Fruit fly (Drosophila melanogaster) whole organism, embryonic: ENCODE data around the gene hiro.

Experiments used
- Atf6 ChIP-seq: fragments of 200-800 bp; sonication (Bioruptor generic); IDR thresholded peaks from 2 replicates; pipeline ENCODE4 v1.3.6; 2022; ENCODE audit warnings: missing biosample characterization, missing genetic modification characterization
- Blimp-1 ChIP-seq: fragments of 200-800 bp; sonication (Bioruptor generic); optimal IDR thresholded peaks from 3 replicates; lab custom pipeline; 2018; ENCODE audit warnings: missing biosample characterization, missing genetic modification characterization, mild to moderate bottlenecking, moderate library complexity, missing genetic modification reagents
- CG10267 ChIP-seq: fragments of 200-800 bp; sonication (Bioruptor generic); optimal IDR thresholded peaks from 2 replicates; lab custom pipeline; 2018; ENCODE audit warnings: missing biosample characterization, mild to moderate bottlenecking, missing genetic modification characterization, moderate library complexity
- CG12071 ChIP-seq: fragments of 200-800 bp; sonication (Bioruptor generic); optimal IDR thresholded peaks from 3 replicates; lab custom pipeline; 2018; ENCODE audit warnings: missing biosample characterization, mild to moderate bottlenecking, missing genetic modification characterization
- CG12155 ChIP-seq: fragments of 200-800 bp; sonication (Bioruptor generic); optimal IDR thresholded peaks from 3 replicates; lab custom pipeline; 2016; ENCODE audit warnings: missing biosample characterization, missing genetic modification characterization
- CG12659 ChIP-seq: fragments of 200-800 bp; sonication (Bioruptor generic); optimal IDR thresholded peaks from 3 replicates; lab custom pipeline; 2017; ENCODE audit warnings: mild to moderate bottlenecking, missing biosample characterization, missing genetic modification reagents, missing genetic modification characterization
- CG13894 ChIP-seq: fragments of 200-800 bp; sonication (Bioruptor generic); optimal IDR thresholded peaks from 3 replicates; lab custom pipeline; 2018; ENCODE audit warnings: missing biosample characterization, mild to moderate bottlenecking, missing genetic modification characterization, moderate library complexity
- CG15479 ChIP-seq: fragments of 200-800 bp; sonication (Bioruptor generic); optimal IDR thresholded peaks from 3 replicates; lab custom pipeline; 2019; ENCODE audit warnings: missing biosample characterization, mild to moderate bottlenecking, missing genetic modification characterization, moderate library complexity
- CG15514 ChIP-seq: fragments of 200-800 bp; sonication (Bioruptor generic); optimal IDR thresholded peaks from 3 replicates; lab custom pipeline; 2017; ENCODE audit warnings: missing biosample characterization, missing genetic modification characterization, mild to moderate bottlenecking, moderate library complexity, missing genetic modification reagents
- CG17829 ChIP-seq: fragments of 200-800 bp; optimal IDR thresholded peaks from 2 replicates; lab custom pipeline; 2019; ENCODE audit warnings: missing biosample characterization, mild to moderate bottlenecking, missing genetic modification characterization, moderate library complexity
- CG18011 ChIP-seq: fragments of 200-800 bp; sonication (Bioruptor generic); optimal IDR thresholded peaks from 2 replicates; lab custom pipeline; 2017; ENCODE audit warnings: missing biosample characterization, missing genetic modification characterization, mild to moderate bottlenecking, moderate library complexity, missing genotype
- CG2678 ChIP-seq: fragments of 200-800 bp; sonication (Bioruptor generic); optimal IDR thresholded peaks from 3 replicates; lab custom pipeline; 2019; ENCODE audit warnings: missing biosample characterization, mild to moderate bottlenecking, missing genetic modification characterization, moderate library complexity
- CG3163 ChIP-seq: fragments of 200-800 bp; sonication (Bioruptor generic); optimal IDR thresholded peaks from 3 replicates; lab custom pipeline; 2016; ENCODE audit warnings: missing biosample characterization, missing genetic modification characterization
- CG34224 ChIP-seq: fragments of 200-800 bp; sonication (Bioruptor generic); IDR thresholded peaks from 3 replicates; pipeline ENCODE4 v1.3.6; 2022; ENCODE audit warnings: missing biosample characterization, missing genetic modification characterization; ENCODE audit not compliant: partially characterized antibody
- CG4328 ChIP-seq: fragments of 200-800 bp; sonication (Bioruptor generic); optimal IDR thresholded peaks from 3 replicates; lab custom pipeline; 2017; ENCODE audit warnings: missing biosample characterization, missing genetic modification reagents, missing genetic modification characterization
- CG4424 ChIP-seq: fragments of 200-800 bp; sonication (Bioruptor generic); optimal IDR thresholded peaks from 3 replicates; lab custom pipeline; 2016; ENCODE audit warnings: missing biosample characterization, missing genetic modification characterization
- CG5180 ChIP-seq: fragments of 200-800 bp; sonication (Bioruptor generic); optimal IDR thresholded peaks from 3 replicates; lab custom pipeline; 2017; ENCODE audit warnings: missing biosample characterization, missing genetic modification characterization, mild to moderate bottlenecking, moderate library complexity, missing genetic modification reagents
- CG6854 ChIP-seq: fragments of 200-800 bp; sonication (Bioruptor generic); optimal IDR thresholded peaks from 3 replicates; lab custom pipeline; 2017; ENCODE audit warnings: missing biosample characterization, mild to moderate bottlenecking, missing genetic modification characterization
- CG7556 ChIP-seq: fragments of 200-800 bp; sonication (Bioruptor generic); optimal IDR thresholded peaks from 2 replicates; lab custom pipeline; 2017; ENCODE audit warnings: missing biosample characterization, mild to moderate bottlenecking, missing genetic modification characterization
- CG7963 ChIP-seq: fragments of 200-800 bp; sonication (Bioruptor generic); IDR thresholded peaks from 3 replicates; pipeline ENCODE4 v1.3.6; 2022; ENCODE audit warnings: missing biosample characterization, missing genetic modification characterization; ENCODE audit not compliant: partially characterized antibody
- CG9215 ChIP-seq: fragments of 200-800 bp; sonication (Bioruptor generic); IDR thresholded peaks from 2 replicates; pipeline ENCODE4 v1.3.6; 2022; ENCODE audit warnings: missing biosample characterization, missing genetic modification characterization
- Camta ChIP-seq: fragments of 200-800 bp; sonication (Bioruptor generic); optimal IDR thresholded peaks from 2 replicates; lab custom pipeline; 2016; ENCODE audit warnings: missing biosample characterization, missing genetic modification characterization
- Doc2 ChIP-seq: fragments of 200-800 bp; sonication (Bioruptor generic); IDR thresholded peaks from 2 replicates; pipeline ENCODE4 v1.3.6; 2022; ENCODE audit warnings: missing biosample characterization, missing genetic modification characterization
- Drgx ChIP-seq: fragments of 200-800 bp; sonication (Bioruptor generic); IDR thresholded peaks from 2 replicates; pipeline ENCODE4 v1.3.6; 2022; ENCODE audit warnings: missing biosample characterization, missing genetic modification characterization
- HLH3B ChIP-seq: fragments of 200-800 bp; sonication (Bioruptor generic); IDR thresholded peaks from 2 replicates; pipeline ENCODE4 v1.3.6; 2022; ENCODE audit warnings: missing biosample characterization, missing genetic modification characterization
- Kr ChIP-seq: fragments of 200-800 bp; sonication (Bioruptor generic); optimal IDR thresholded peaks from 2 replicates; lab custom pipeline; 2017; ENCODE audit warnings: missing biosample characterization, mild to moderate bottlenecking, missing genetic modification characterization
- MBD-R2 ChIP-seq: fragments of 200-800 bp; sonication (Bioruptor generic); IDR thresholded peaks from 2 replicates; pipeline ENCODE4 v1.3.6; 2022; ENCODE audit warnings: missing biosample characterization, missing genetic modification characterization
- Optix ChIP-seq: fragments of 200-800 bp; sonication (Bioruptor generic); IDR thresholded peaks from 3 replicates; pipeline ENCODE4 v1.3.6; 2022; ENCODE audit warnings: missing biosample characterization, missing genetic modification characterization
- PHDP ChIP-seq: fragments of 200-800 bp; sonication (Bioruptor generic); optimal IDR thresholded peaks from 3 replicates; lab custom pipeline; 2018; ENCODE audit warnings: missing biosample characterization, mild to moderate bottlenecking, missing genetic modification characterization, moderate library complexity
- Poxn ChIP-seq: fragments of 200-800 bp; sonication (Bioruptor generic); IDR thresholded peaks from 2 replicates; pipeline ENCODE4 v1.3.6; 2022; ENCODE audit warnings: missing biosample characterization, missing genetic modification characterization
- YL-1 ChIP-seq: fragments of 200-800 bp; sonication (Bioruptor generic); optimal IDR thresholded peaks from 3 replicates; lab custom pipeline; 2017; ENCODE audit warnings: missing biosample characterization, mild to moderate bottlenecking, missing genetic modification characterization
- aop ChIP-seq: fragments of 200-800 bp; sonication (Bioruptor generic); IDR thresholded peaks from 2 replicates; pipeline ENCODE4 v1.3.6; 2022; ENCODE audit warnings: missing biosample characterization, missing genetic modification characterization
- crol ChIP-seq: fragments of 200-800 bp; sonication (Bioruptor generic); IDR thresholded peaks from 2 replicates; pipeline ENCODE4 v1.3.6; 2022; ENCODE audit warnings: missing biosample characterization, missing genetic modification characterization
- da ChIP-seq: fragments of 200-800 bp; sonication (Bioruptor generic); optimal IDR thresholded peaks from 2 replicates; lab custom pipeline; 2016; ENCODE audit warnings: missing biosample characterization, missing genetic modification characterization
- disco-r ChIP-seq: fragments of 200-800 bp; sonication (Bioruptor generic); optimal IDR thresholded peaks from 2 replicates; lab custom pipeline; 2016; ENCODE audit warnings: missing biosample characterization, missing genetic modification characterization
- dmrt11E ChIP-seq: fragments of 200-800 bp; sonication (Bioruptor generic); optimal IDR thresholded peaks from 3 replicates; lab custom pipeline; 2018; ENCODE audit warnings: missing biosample characterization, mild to moderate bottlenecking, missing genetic modification characterization, moderate library complexity
- gcm ChIP-seq: fragments of 200-800 bp; sonication (Bioruptor generic); optimal IDR thresholded peaks from 2 replicates; lab custom pipeline; 2019; ENCODE audit warnings: missing biosample characterization, mild to moderate bottlenecking, missing genetic modification characterization, moderate library complexity
- insv ChIP-seq, 2 experiments: fragments of 200-800 bp; sonication (Bioruptor generic); optimal IDR thresholded peaks; 3 replicates each; lab custom pipeline; 2016 to 2018; ENCODE audit warnings: missing biosample characterization in 2 of 2, missing genetic modification characterization in 2 of 2
- nerfin-1 ChIP-seq: fragments of 200-800 bp; sonication (Bioruptor generic); optimal IDR thresholded peaks from 3 replicates; lab custom pipeline; 2019; ENCODE audit warnings: missing biosample characterization, mild to moderate bottlenecking, missing genetic modification characterization, moderate library complexity
- otp ChIP-seq: fragments of 200-800 bp; sonication (Bioruptor generic); IDR thresholded peaks from 3 replicates; pipeline ENCODE4, ENCODE4 v1.3.6; 2022; ENCODE audit warnings: missing biosample characterization, missing genetic modification characterization
- pnt ChIP-seq: fragments of 200-800 bp; sonication (Bioruptor generic); optimal IDR thresholded peaks from 3 replicates; lab custom pipeline; 2016; ENCODE audit warnings: missing biosample characterization, missing genetic modification characterization
- rib ChIP-seq: fragments of 200-800 bp; sonication (Bioruptor generic); IDR thresholded peaks from 2 replicates; pipeline ENCODE4 v1.3.6; 2022; ENCODE audit warnings: missing biosample characterization, missing genetic modification characterization
- sens ChIP-seq: fragments of 200-800 bp; sonication (Bioruptor generic); peaks from one replicate; lab custom pipeline; 2016; ENCODE audit warnings: missing biosample characterization, missing genetic modification characterization
- tll ChIP-seq, 2 experiments: fragments of 200-800 bp in 1 of 2; fragments of >200 bp in 1 of 2; sonication (Bioruptor generic) in 1 of 2; optimal IDR thresholded peaks; 2 replicates each; lab custom pipeline; 2017 to 2019; ENCODE audit warnings: missing biosample characterization in 2 of 2, missing genetic modification characterization in 2 of 2, mild to moderate bottlenecking in 1 of 2, moderate library complexity in 1 of 2
- ttk ChIP-seq: fragments of 200-800 bp; sonication (Bioruptor generic); IDR thresholded peaks from 2 replicates; pipeline ENCODE4 v2.1.2; 2022; ENCODE audit warnings: missing biosample characterization, missing genetic modification characterization
- zen2 ChIP-seq: fragments of 200-800 bp; sonication (Bioruptor generic); IDR thresholded peaks from 3 replicates; pipeline ENCODE4 v1.3.6; 2022; ENCODE audit warnings: missing biosample characterization, missing genetic modification characterization; ENCODE audit not compliant: partially characterized antibody

Gene hiro

DNA sequence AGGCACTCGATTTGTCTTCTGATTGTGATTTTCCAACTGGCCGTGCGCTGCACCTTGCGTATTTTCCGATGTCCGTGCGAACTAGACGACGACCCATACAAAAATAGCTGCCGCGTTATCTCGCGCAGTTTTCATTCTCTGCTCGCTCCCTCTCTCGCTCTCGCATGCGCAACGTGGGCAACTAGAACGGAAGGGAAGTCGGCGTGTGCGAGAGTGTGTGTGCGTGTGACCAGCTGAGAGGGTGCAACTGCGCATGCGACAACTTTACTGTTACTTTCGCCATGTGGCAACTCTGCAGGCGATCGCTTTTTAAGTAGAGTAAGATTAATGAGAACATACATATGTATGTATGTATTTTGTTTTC lies 2.3 kb downstream of the hiro start, which contains the start of gene ebd1 (continued):
- no peak for TF ChIP-seq pnt
- no peak for TF ChIP-seq Camta (GFP tag; lab: Kevin White, UChicago)
- TF ChIP-seq CG6854 (GFP tag; lab: Kevin White, UChicago) = no peak
- TF ChIP-seq MBD-R2 (GFP tag; lab: Robert Waterston, UW) = no peak
- peak; percentile 6 for TF ChIP-seq gcm (GFP tag; lab: Kevin White, UChicago)
- TF ChIP-seq CG34224 (GFP tag; lab: Robert Waterston, UW) = 0 out of 3 replicates have a peak, but pooled peaks have one; percentile 16
- no peak for TF ChIP-seq disco-r
- peak; percentile 95 for TF ChIP-seq CG15479 (GFP tag; lab: Kevin White, UChicago)
- peak; percentile 70 for TF ChIP-seq YL-1
- TF ChIP-seq Poxn (GFP tag; lab: Robert Waterston, UW) = no peak
- TF ChIP-seq CG15514 (GFP tag; lab: Kevin White, UChicago) = peak; percentile 23
- no peak for TF ChIP-seq CG12155
- peak; percentile 2 for TF ChIP-seq CG12071
- no peak for TF ChIP-seq crol (GFP tag; lab: Robert Waterston, UW)
- TF ChIP-seq Drgx (GFP tag; lab: Robert Waterston, UW) = 0 out of 2 replicates have a peak, but pooled peaks have one; percentile 22
- TF ChIP-seq aop = peak; percentile 34; the same call in 1 of the 2 replicates
- TF ChIP-seq CG7963 (GFP tag; lab: Robert Waterston, UW) = 0 out of 3 replicates have a peak, but pooled peaks have one; percentile 29
- TF ChIP-seq CG2678 (tag; lab: Kevin White, UChicago) = no peak
- peak; percentile 4 for TF ChIP-seq CG4328 (GFP tag; lab: Kevin White, UChicago)
- no peak for TF ChIP-seq da (GFP tag; lab: Kevin White, UChicago)
- TF ChIP-seq CG3163 = peak; percentile 45
- no peak for TF ChIP-seq rib (GFP tag; lab: Robert Waterston, UW)
- TF ChIP-seq ttk (GFP tag; lab: Robert Waterston, UW) = peak; percentile 46; the same call in 1 of the 2 replicates
- TF ChIP-seq otp (GFP tag; lab: Robert Waterston, UW) = no peak
- TF ChIP-seq CG5180 (GFP tag; lab: Kevin White, UChicago) = no peak
- TF ChIP-seq CG13894 (tag; lab: Kevin White, UChicago) = peak; percentile 17
- peak; percentile 50 for TF ChIP-seq nerfin-1 (tag; lab: Kevin White, UChicago)
- TF ChIP-seq sens (GFP tag; lab: Kevin White, UChicago) = peak; percentile 34
- TF ChIP-seq Optix (GFP tag; lab: Robert Waterston, UW) = no peak
- TF ChIP-seq CG7556 (GFP tag; lab: Kevin White, UChicago) = no peak
- no peak for TF ChIP-seq dmrt11E
- no peak for TF ChIP-seq CG9215
- TF ChIP-seq CG12659 (GFP tag; lab: Kevin White, UChicago) = peak; percentile 7
- TF ChIP-seq Doc2 (GFP tag; lab: Robert Waterston, UW) = no peak
- no peak for TF ChIP-seq CG18011
- peak in 1 of 2 experiments; percentile 68 for TF ChIP-seq insv (GFP tag; optimal IDR thresholded peaks at IDR 0.05; lab: Kevin White, UChicago)
- no peak for TF ChIP-seq Atf6 (GFP tag; lab: Robert Waterston, UW)
- TF ChIP-seq zen2 (GFP tag; lab: Robert Waterston, UW) = 0 out of 3 replicates have a peak, but pooled peaks have one; percentile 6
- peak; percentile 35 for TF ChIP-seq Kr (GFP tag; lab: Kevin White, UChicago)
- peak; percentile 52 for TF ChIP-seq Blimp-1 (GFP tag; lab: Kevin White, UChicago)
- peak; percentile 7; the same call in 1 of the 2 replicates for TF ChIP-seq HLH3B
- TF ChIP-seq CG17829 (tag; lab: Kevin White, UChicago) = peak; percentile 38
- TF ChIP-seq CG10267 = peak; percentile 27
- peak in 1 of 2 experiments; percentile 20 for TF ChIP-seq tll (GFP tag; optimal IDR thresholded peaks at IDR 0.05; lab: Kevin White, UChicago)
- no peak for TF ChIP-seq CG4424 (GFP tag; lab: Kevin White, UChicago)
- TF ChIP-seq PHDP = peak; percentile 27
